Fruit fly (Drosophila melanogaster) whole organism, embryonic: Measurements from ENCODE around the gene Max.
A peak's percentile ranks its signal among the peaks of the same experiment; 100 is the strongest.

Experiments used
- Ada2b ChIP-seq: fragments of 200-800 bp; sonication (Bioruptor generic); IDR thresholded peaks from 2 replicates; pipeline ENCODE4 v1.3.6; 2022; ENCODE audit warnings: missing biosample characterization, missing genetic modification characterization
- Antp ChIP-seq: fragments of 200-800 bp; sonication (Bioruptor generic); optimal IDR thresholded peaks from 3 replicates; lab custom pipeline; 2016; ENCODE audit warnings: missing biosample characterization, missing genetic modification characterization
- Awh ChIP-seq: fragments of 200-800 bp; sonication (Bioruptor generic); IDR thresholded peaks from 2 replicates; pipeline ENCODE4, ENCODE4 v1.3.6; 2022; ENCODE audit warnings: missing biosample characterization, missing genetic modification characterization
- BEAF-32 ChIP-seq: fragments of 200-800 bp; sonication (Bioruptor generic); optimal IDR thresholded peaks from 3 replicates; lab custom pipeline; 2017; ENCODE audit warnings: missing biosample characterization, missing genetic modification characterization, mild to moderate bottlenecking, moderate library complexity, missing genetic modification reagents
- CG10147 ChIP-seq: fragments of 200-800 bp; sonication (Bioruptor generic); optimal IDR thresholded peaks from 2 replicates; lab custom pipeline; 2019; ENCODE audit warnings: missing biosample characterization, mild to moderate bottlenecking, missing genetic modification characterization, moderate library complexity
- CG11247 ChIP-seq: fragments of 200-800 bp; sonication (Bioruptor generic); IDR thresholded peaks from 2 replicates; pipeline ENCODE4 v1.3.6; 2022; ENCODE audit warnings: missing biosample characterization, missing genetic modification characterization
- CG11504 ChIP-seq: fragments of 200-800 bp; sonication (Bioruptor generic); optimal IDR thresholded peaks from 3 replicates; lab custom pipeline; 2019; ENCODE audit warnings: missing biosample characterization, mild to moderate bottlenecking, missing genetic modification characterization, moderate library complexity
- CG12071 ChIP-seq: fragments of 200-800 bp; sonication (Bioruptor generic); optimal IDR thresholded peaks from 3 replicates; lab custom pipeline; 2018; ENCODE audit warnings: missing biosample characterization, mild to moderate bottlenecking, missing genetic modification characterization
- CG12391 ChIP-seq: fragments of 200-800 bp; sonication (Bioruptor generic); optimal IDR thresholded peaks from 3 replicates; lab custom pipeline; 2018; ENCODE audit warnings: missing biosample characterization, mild to moderate bottlenecking, missing genetic modification characterization, moderate library complexity
- CG12744 ChIP-seq: fragments of 200-800 bp; sonication (Bioruptor generic); optimal IDR thresholded peaks from 2 replicates; lab custom pipeline; 2016; ENCODE audit warnings: missing biosample characterization, missing genetic modification characterization
- CG13424 ChIP-seq: fragments of 200-800 bp; sonication (Bioruptor generic); optimal IDR thresholded peaks from 2 replicates; lab custom pipeline; 2019; ENCODE audit warnings: missing biosample characterization, mild to moderate bottlenecking, missing genetic modification characterization, moderate library complexity
- CG13624 ChIP-seq: fragments of 200-800 bp; sonication (Bioruptor generic); optimal IDR thresholded peaks from 2 replicates; lab custom pipeline; 2016; ENCODE audit warnings: missing biosample characterization, missing genetic modification characterization
- CG14050 ChIP-seq: fragments of 200-800 bp; sonication (Bioruptor generic); IDR thresholded peaks from 3 replicates; pipeline ENCODE4 v1.3.6; 2022; ENCODE audit warnings: missing biosample characterization, missing genetic modification characterization
- CG14860 ChIP-seq: fragments of 200-800 bp; sonication (Bioruptor generic); IDR thresholded peaks from 3 replicates; pipeline ENCODE4 v1.3.6; 2022; ENCODE audit warnings: missing biosample characterization, missing genetic modification characterization; ENCODE audit not compliant: partially characterized antibody
- CG18764 ChIP-seq: fragments of 200-800 bp; sonication (Bioruptor generic); optimal IDR thresholded peaks from 3 replicates; lab custom pipeline; 2016; ENCODE audit warnings: missing biosample characterization, missing genetic modification characterization
- CG5245 ChIP-seq: fragments of 200-800 bp; sonication (Bioruptor generic); optimal IDR thresholded peaks from 3 replicates; lab custom pipeline; 2016; ENCODE audit warnings: missing biosample characterization, missing genetic modification characterization
- CG8089 ChIP-seq: fragments of 200-800 bp; sonication (Bioruptor generic); optimal IDR thresholded peaks from 3 replicates; lab custom pipeline; 2016; ENCODE audit warnings: missing biosample characterization, missing genetic modification characterization
- CG8944 ChIP-seq: fragments of 200-800 bp; sonication (Bioruptor generic); optimal IDR thresholded peaks from 3 replicates; lab custom pipeline; 2016; ENCODE audit warnings: missing biosample characterization, missing genetic modification characterization
- CG9437 ChIP-seq: fragments of 200-800 bp; sonication (Bioruptor generic); optimal IDR thresholded peaks from 2 replicates; lab custom pipeline; 2018; ENCODE audit warnings: missing biosample characterization, mild to moderate bottlenecking, missing genetic modification characterization
- Camta ChIP-seq: fragments of 200-800 bp; sonication (Bioruptor generic); optimal IDR thresholded peaks from 2 replicates; lab custom pipeline; 2016; ENCODE audit warnings: missing biosample characterization, missing genetic modification characterization
- CrebB ChIP-seq: fragments of 200-800 bp; sonication (Bioruptor generic); optimal IDR thresholded peaks from 3 replicates; lab custom pipeline; 2018; ENCODE audit warnings: missing biosample characterization, mild to moderate bottlenecking, missing genetic modification characterization
- Dbx ChIP-seq: fragments of 200-800 bp; sonication (Bioruptor generic); IDR thresholded peaks from 3 replicates; pipeline ENCODE4 v1.3.6; 2022; ENCODE audit warnings: missing biosample characterization, missing genetic modification characterization
- Ets65A ChIP-seq: fragments of 200-800 bp; sonication (Bioruptor generic); peaks from one replicate; lab custom pipeline; 2016; ENCODE audit warnings: missing biosample characterization, missing genetic modification characterization
- Hmr ChIP-seq: fragments of 200-800 bp; sonication (Bioruptor generic); optimal IDR thresholded peaks from 3 replicates; lab custom pipeline; 2017; ENCODE audit warnings: mild to moderate bottlenecking, missing biosample characterization, missing genetic modification reagents, missing genetic modification characterization
- Kr ChIP-seq: fragments of 200-800 bp; sonication (Bioruptor generic); optimal IDR thresholded peaks from 2 replicates; lab custom pipeline; 2017; ENCODE audit warnings: missing biosample characterization, mild to moderate bottlenecking, missing genetic modification characterization
- Meics ChIP-seq: fragments of 200-800 bp; sonication (Bioruptor generic); optimal IDR thresholded peaks from 2 replicates; lab custom pipeline; 2017; ENCODE audit warnings: missing biosample characterization, mild to moderate bottlenecking, missing genetic modification characterization
- Neu2 ChIP-seq: fragments of 200-800 bp; sonication (Bioruptor generic); optimal IDR thresholded peaks from 3 replicates; lab custom pipeline; 2016; ENCODE audit warnings: missing biosample characterization, missing genetic modification characterization, borderline replicate concordance
- Oli ChIP-seq: fragments of 200-800 bp; sonication (Bioruptor generic); optimal IDR thresholded peaks from 2 replicates; lab custom pipeline; 2018; ENCODE audit warnings: missing biosample characterization, mild to moderate bottlenecking, missing genetic modification characterization, moderate library complexity
- Six4 ChIP-seq: fragments of 200-800 bp; sonication (Bioruptor generic); optimal IDR thresholded peaks from 2 replicates; lab custom pipeline; 2016; ENCODE audit warnings: missing biosample characterization, missing genetic modification characterization
- Sox100B ChIP-seq: fragments of 200-800 bp; sonication (Bioruptor generic); optimal IDR thresholded peaks from 3 replicates; lab custom pipeline; 2018; ENCODE audit warnings: missing biosample characterization, mild to moderate bottlenecking, missing genetic modification characterization
- Taf1 ChIP-seq: fragments of 200-800 bp; sonication (Bioruptor generic); IDR thresholded peaks from 2 replicates; pipeline ENCODE4 v1.3.6; 2022; ENCODE audit warnings: missing biosample characterization, missing genetic modification characterization
- Xbp1 ChIP-seq: fragments of 200-800 bp; sonication (Bioruptor generic); optimal IDR thresholded peaks from 3 replicates; lab custom pipeline; 2016; ENCODE audit warnings: missing biosample characterization, mild to moderate bottlenecking, missing genetic modification characterization
- ab ChIP-seq: fragments of 200-800 bp; sonication (Bioruptor generic); optimal IDR thresholded peaks from 2 replicates; lab custom pipeline; 2016; ENCODE audit warnings: missing biosample characterization, missing genetic modification characterization
- ara ChIP-seq: fragments of 200-800 bp; sonication (Bioruptor generic); IDR thresholded peaks from 2 replicates; pipeline ENCODE4 v1.3.6; 2022; ENCODE audit warnings: missing biosample characterization, missing genetic modification characterization
- ash1 ChIP-seq: fragments of 200-800 bp; sonication (Bioruptor generic); optimal IDR thresholded peaks from 2 replicates; lab custom pipeline; 2018; ENCODE audit warnings: missing biosample characterization, mild to moderate bottlenecking, missing genetic modification characterization
- bsh ChIP-seq, 2 experiments: fragments of 200-800 bp; sonication (Bioruptor generic); optimal IDR thresholded peaks; 2 replicates each; lab custom pipeline; 2017 to 2018; ENCODE audit warnings: mild to moderate bottlenecking in 2 of 2, missing biosample characterization in 2 of 2, missing genetic modification characterization in 2 of 2, moderate library complexity in 1 of 2
- cwo ChIP-seq: fragments of 200-800 bp; sonication (Bioruptor generic); optimal IDR thresholded peaks from 3 replicates; lab custom pipeline; 2017; ENCODE audit warnings: missing biosample characterization, missing genetic modification characterization, mild to moderate bottlenecking, moderate library complexity, missing genetic modification reagents
- ham ChIP-seq: fragments of 200-800 bp; sonication (Bioruptor generic); IDR thresholded peaks from 2 replicates; pipeline ENCODE4 v1.3.6; 2022; ENCODE audit warnings: missing biosample characterization, missing genetic modification characterization
- hkb ChIP-seq, 2 experiments: fragments of 200-800 bp in 1 of 2; fragments of >200 bp in 1 of 2; sonication (Bioruptor generic) in 1 of 2; IDR thresholded peaks in 1 of 2; optimal IDR thresholded peaks in 1 of 2; 2 replicates each; pipeline versions ENCODE4 v1.3.6 to Lab custom; 2017 to 2022; ENCODE audit warnings: missing biosample characterization in 1 of 2, missing genetic modification characterization in 1 of 2
- ind ChIP-seq: fragments of 200-800 bp; sonication (Bioruptor generic); optimal IDR thresholded peaks from 3 replicates; lab custom pipeline; 2016; ENCODE audit warnings: missing biosample characterization, missing genetic modification characterization
- inv ChIP-seq: fragments of 200-800 bp; sonication (Bioruptor generic); IDR thresholded peaks from 2 replicates; pipeline ENCODE4 v1.3.6; 2022; ENCODE audit warnings: missing biosample characterization, missing genetic modification characterization; ENCODE audit not compliant: partially characterized antibody
- nerfin-2 ChIP-seq: fragments of 200-800 bp; sonication (Bioruptor generic); IDR thresholded peaks from 2 replicates; pipeline ENCODE4 v1.3.6; 2022; ENCODE audit warnings: missing biosample characterization, missing genetic modification characterization; ENCODE audit not compliant: partially characterized antibody
- pum ChIP-seq: fragments of 200-800 bp; sonication (Bioruptor generic); optimal IDR thresholded peaks from 2 replicates; lab custom pipeline; 2016; ENCODE audit warnings: missing biosample characterization, missing genetic modification characterization
- rib ChIP-seq: fragments of 200-800 bp; sonication (Bioruptor generic); IDR thresholded peaks from 2 replicates; pipeline ENCODE4 v1.3.6; 2022; ENCODE audit warnings: missing biosample characterization, missing genetic modification characterization
- sima ChIP-seq: fragments of 200-800 bp; sonication (Bioruptor generic); optimal IDR thresholded peaks from 2 replicates; lab custom pipeline; 2016; ENCODE audit warnings: missing biosample characterization, missing genetic modification characterization
- slbo ChIP-seq: fragments of 200-800 bp; sonication (Bioruptor generic); IDR thresholded peaks from 2 replicates; pipeline ENCODE4 v1.3.6; 2022; ENCODE audit warnings: missing biosample characterization, missing genetic modification characterization
- slou ChIP-seq: fragments of 200-800 bp; sonication (Bioruptor generic); optimal IDR thresholded peaks from 3 replicates; lab custom pipeline; 2016; ENCODE audit warnings: missing biosample characterization, missing genetic modification characterization
- sug ChIP-seq: fragments of 200-800 bp; optimal IDR thresholded peaks from 2 replicates; lab custom pipeline; 2019; ENCODE audit warnings: missing biosample characterization, mild to moderate bottlenecking, missing genetic modification characterization, moderate library complexity
- vnd ChIP-seq: fragments of 200-800 bp; sonication (Bioruptor generic); IDR thresholded peaks from 3 replicates; pipeline ENCODE4 v1.3.6; 2022; ENCODE audit warnings: missing biosample characterization, missing genetic modification characterization; ENCODE audit not compliant: partially characterized antibody

Max gene

dm6 chr3L:19254715-19255428, 9.1 kb downstream of the Max start, which contains the start of the genes mRpL21 and rept (continued):
- TF ChIP-seq Ada2b (GFP tag; lab: Robert Waterston, UW) (no peak), CG13424 (tag; lab: Kevin White, UChicago) (peak; percentile 43), Meics (peak; percentile 29), CG13624 (peak; percentile 78), ham (no peak), rib (GFP tag; lab: Robert Waterston, UW) (no peak), CG8944 (peak; percentile 23), ind (GFP tag; lab: Kevin White, UChicago) (peak; percentile 57), CG10147 (GFP tag; lab: Kevin White, UChicago) (peak; percentile 42), Taf1 (GFP tag; lab: Robert Waterston, UW) (peak; percentile 44; the same call in 1 of the 2 replicates), CG14050 (GFP tag; lab: Robert Waterston, UW) (no peak), CG11504 (peak; percentile 47), Awh (no peak), CG8089 (GFP tag; lab: Kevin White, UChicago) (no peak), Dbx (peak; percentile 59), CG9437 (GFP tag; lab: Kevin White, UChicago) (peak; percentile 46), BEAF-32 (GFP tag; lab: Kevin White, UChicago) (peak; percentile 45), ash1 (GFP tag; lab: Kevin White, UChicago) (no peak), slou (GFP tag; lab: Kevin White, UChicago) (no peak), CG12391 (peak; percentile 57), vnd (GFP tag; lab: Robert Waterston, UW) (no peak), hkb (optimal IDR thresholded peaks at IDR 0.05; lab: Kevin White, UChicago) (no peak), hkb (GFP tag; IDR thresholded peaks at IDR 0.05; lab: Robert Waterston, UW) (0 out of 2 replicates have a peak, but pooled peaks have one; percentile 17), Neu2 (GFP tag; lab: Kevin White, UChicago) (no peak), Kr (GFP tag; lab: Kevin White, UChicago) (no peak), CG18764 (GFP tag; lab: Kevin White, UChicago) (peak; percentile 36), ab (GFP tag; lab: Kevin White, UChicago) (no peak), slbo (GFP tag; lab: Robert Waterston, UW) (peak; percentile 67), Antp (GFP tag; lab: Kevin White, UChicago) (peak; percentile 16), inv (GFP tag; lab: Robert Waterston, UW) (no peak), Oli (tag; lab: Kevin White, UChicago) (peak; percentile 10), Sox100B (GFP tag; lab: Kevin White, UChicago) (peak; percentile 43), Ets65A (GFP tag; lab: Kevin White, UChicago) (peak; percentile 94), pum (GFP tag; lab: Kevin White, UChicago) (peak; percentile 22), CG14860 (GFP tag; lab: Robert Waterston, UW) (no peak), sug (tag; lab: Kevin White, UChicago) (peak; percentile 66), CG12071 (GFP tag; lab: Kevin White, UChicago) (no peak), Xbp1 (GFP tag; lab: Kevin White, UChicago) (peak; percentile 48), nerfin-2 (GFP tag; lab: Robert Waterston, UW) (no peak), CG12744 (GFP tag; lab: Kevin White, UChicago) (peak; percentile 65), Camta (GFP tag; lab: Kevin White, UChicago) (peak; percentile 37), bsh (GFP tag; optimal IDR thresholded peaks at IDR 0.05; lab: Kevin White, UChicago) (peak in 1 of 2 experiments; percentile 40), Six4 (GFP tag; lab: Kevin White, UChicago) (peak; percentile 18), Hmr (GFP tag; lab: Kevin White, UChicago) (peak; percentile 73), cwo (GFP tag; lab: Kevin White, UChicago) (peak; percentile 45), CrebB (tag; lab: Kevin White, UChicago) (peak; percentile 47), CG11247 (GFP tag; lab: Robert Waterston, UW) (0 out of 2 replicates have a peak, but pooled peaks have one; percentile 31), sima (GFP tag; lab: Kevin White, UChicago) (no peak), CG5245 (peak; percentile 37), ara (GFP tag; lab: Robert Waterston, UW) (no peak; the same call in 1 of the 2 replicates)
